Worm (Caenorhabditis elegans) whole organism, L3 larva: Measurements from ENCODE around the gene frpr-21.

Experiments
- aly-2 ChIP-seq: fragments of 150-350 bp; optimal IDR thresholded peaks from 2 replicates; lab custom pipeline; 2014; ENCODE audit warnings: missing biosample characterization, missing genetic modification characterization
- ama-1 ChIP-seq: fragments of 150-350 bp; optimal IDR thresholded peaks from 2 replicates; lab custom pipeline; 2018
- fkh-2 ChIP-seq: fragments of 150-350 bp; optimal IDR thresholded peaks from 2 replicates; lab custom pipeline; 2014; ENCODE audit warnings: missing biosample characterization, missing genetic modification reagents, missing genetic modification characterization
- fos-1 ChIP-seq: fragments of 150-350 bp; optimal IDR thresholded peaks from 2 replicates; lab custom pipeline; 2014; ENCODE audit warnings: missing biosample characterization, missing genetic modification characterization
- lin-15B ChIP-seq: fragments of 150-350 bp; optimal IDR thresholded peaks from 2 replicates; lab custom pipeline; 2014; ENCODE audit warnings: missing biosample characterization, missing genetic modification characterization
- nhr-23 ChIP-seq: fragments of 150-350 bp; optimal IDR thresholded peaks from 2 replicates; lab custom pipeline; 2014; ENCODE audit warnings: missing biosample characterization, missing genetic modification reagents, missing genetic modification characterization
- nhr-28 ChIP-seq: fragments of 150-350 bp; optimal IDR thresholded peaks from 2 replicates; lab custom pipeline; 2014; ENCODE audit warnings: missing biosample characterization, missing genetic modification characterization
- nhr-76 ChIP-seq: fragments of 150-350 bp; sonication (generic microtip); optimal IDR thresholded peaks from 5 replicates; lab custom pipeline; 2014; ENCODE audit warnings: missing biosample characterization, missing genetic modification characterization
- nhr-77 ChIP-seq: fragments of 150-350 bp; optimal IDR thresholded peaks from 2 replicates; lab custom pipeline; 2014; ENCODE audit warnings: missing biosample characterization, missing genetic modification characterization
- skn-1 ChIP-seq: fragments of 150-350 bp; optimal IDR thresholded peaks from 2 replicates; lab custom pipeline; 2014; ENCODE audit warnings: missing biosample characterization, missing genetic modification characterization
- unc-62 ChIP-seq: fragments of 150-350 bp; sonication (generic microtip); optimal IDR thresholded peaks from 4 replicates; lab custom pipeline; 2014; ENCODE audit warnings: missing biosample characterization, missing genetic modification reagents, missing genetic modification characterization

- no peak for TF ChIP-seq nhr-23 (tag; lab: Kevin White, UChicago)
- TF ChIP-seq skn-1 (tag; lab: Kevin White, UChicago), result no peak
- TF ChIP-seq unc-62, result no peak
- no peak for TF ChIP-seq fos-1
- TF ChIP-seq lin-15B (tag; lab: Kevin White, UChicago), result no peak
- TF ChIP-seq aly-2 (tag; lab: Kevin White, UChicago), result no peak
- TF ChIP-seq fkh-2, result no peak
- TF ChIP-seq nhr-77, result no peak
- no peak for TF ChIP-seq ama-1 (lab: Kevin White, UChicago)
- no peak for TF ChIP-seq nhr-76
- no peak for TF ChIP-seq nhr-28 (tag; lab: Kevin White, UChicago)
Measured at ce11 chrII:10421941-10422340, at the start of gene frpr-21.
